Worm (Caenorhabditis elegans) whole organism, late embryonic: ENCODE data around the gene ZC412.10.

ENCODE experiments used
- K02D7.2 ChIP-seq: sonication (generic microtip); optimal IDR thresholded peaks from 2 replicates; lab custom pipeline; 2017; ENCODE audit warnings: mild to moderate bottlenecking, missing genetic modification characterization, missing compliant biosample characterization
- ahr-1 ChIP-seq: sonication (generic microtip); optimal IDR thresholded peaks from 2 replicates; lab custom pipeline; 2016; ENCODE audit warnings: missing genetic modification characterization, missing compliant biosample characterization
- ceh-2 ChIP-seq: sonication (generic microtip); optimal IDR thresholded peaks from 2 replicates; lab custom pipeline; 2016; ENCODE audit warnings: missing genotype, missing genetic modification characterization, missing compliant biosample characterization
- ceh-24 ChIP-seq: sonication (generic microtip); optimal IDR thresholded peaks from 2 replicates; lab custom pipeline; 2016; ENCODE audit warnings: mild to moderate bottlenecking, missing genetic modification characterization, missing compliant biosample characterization
- ceh-30 ChIP-seq: fragments of 150-350 bp; optimal IDR thresholded peaks from 2 replicates; lab custom pipeline; 2014; ENCODE audit warnings: missing biosample characterization, missing genetic modification characterization
- ceh-31 ChIP-seq: sonication (generic microtip); optimal IDR thresholded peaks from 2 replicates; lab custom pipeline; 2016; ENCODE audit warnings: missing genetic modification characterization, missing compliant biosample characterization
- ceh-34 ChIP-seq: sonication (generic microtip); optimal IDR thresholded peaks from 2 replicates; lab custom pipeline; 2016; ENCODE audit warnings: mild to moderate bottlenecking, missing genetic modification characterization, missing compliant biosample characterization
- ceh-48 ChIP-seq: sonication (generic microtip); optimal IDR thresholded peaks from 2 replicates; lab custom pipeline; 2016; ENCODE audit warnings: missing genetic modification characterization, inconsistent platforms, missing compliant biosample characterization
- dmd-4 ChIP-seq: sonication (generic microtip); optimal IDR thresholded peaks from 2 replicates; lab custom pipeline; 2016; ENCODE audit warnings: borderline replicate concordance, missing genetic modification characterization, missing compliant biosample characterization
- elt-2 ChIP-seq: sonication (generic microtip); optimal IDR thresholded peaks from 2 replicates; lab custom pipeline; 2016; ENCODE audit warnings: missing genetic modification reagents, missing genetic modification characterization, missing compliant biosample characterization
- fax-1 ChIP-seq: sonication (generic microtip); optimal IDR thresholded peaks from 2 replicates; lab custom pipeline; 2016; ENCODE audit warnings: missing genotype, missing genetic modification characterization, missing compliant biosample characterization
- fkh-10 ChIP-seq: fragments of 150-350 bp; optimal IDR thresholded peaks from 2 replicates; lab custom pipeline; 2014; ENCODE audit warnings: missing biosample characterization, missing genetic modification reagents, missing genetic modification characterization
- gmeb-2 ChIP-seq: sonication (generic microtip); optimal IDR thresholded peaks from 2 replicates; lab custom pipeline; 2016; ENCODE audit warnings: missing genetic modification characterization, inconsistent platforms, missing compliant biosample characterization
- hlh-13 ChIP-seq: fragments of 200-800 bp; sonication (Bioruptor generic); optimal IDR thresholded peaks from 2 replicates; lab custom pipeline; 2018; ENCODE audit warnings: mild to moderate bottlenecking, missing genetic modification characterization, missing compliant biosample characterization
- hlh-15 ChIP-seq: sonication (generic microtip); optimal IDR thresholded peaks from 2 replicates; lab custom pipeline; 2016; ENCODE audit warnings: missing genetic modification characterization, missing compliant biosample characterization
- hlh-30 ChIP-seq: sonication (generic microtip); optimal IDR thresholded peaks from 2 replicates; lab custom pipeline; 2017; ENCODE audit warnings: antibody characterized with exemption, missing genetic modification characterization, missing compliant biosample characterization; ENCODE audit not compliant: insufficient read depth
- lim-6 ChIP-seq: sonication (generic microtip); optimal IDR thresholded peaks from 2 replicates; lab custom pipeline; 2016; ENCODE audit warnings: missing genetic modification characterization, missing compliant biosample characterization
- nhr-11 ChIP-seq: fragments of 150-350 bp; optimal IDR thresholded peaks from 2 replicates; lab custom pipeline; 2014; ENCODE audit warnings: missing biosample characterization, missing genetic modification characterization
- nhr-232 ChIP-seq: sonication (generic microtip); optimal IDR thresholded peaks from 2 replicates; lab custom pipeline; 2016; ENCODE audit warnings: missing genetic modification characterization, missing compliant biosample characterization
- pag-3 ChIP-seq: sonication (generic microtip); optimal IDR thresholded peaks from 2 replicates; lab custom pipeline; 2016; ENCODE audit warnings: missing compliant biosample characterization, missing genetic modification characterization, borderline replicate concordance
- pha-2 ChIP-seq: sonication (generic microtip); optimal IDR thresholded peaks from 2 replicates; lab custom pipeline; 2017; ENCODE audit warnings: mild to moderate bottlenecking, missing genetic modification characterization, missing compliant biosample characterization
- pha-4 ChIP-seq: fragments of 150-350 bp; optimal IDR thresholded peaks from 2 replicates; lab custom pipeline; 2018; ENCODE audit warnings: missing biosample characterization, missing genetic modification reagents, missing genetic modification characterization
- pqm-1 ChIP-seq: sonication (generic microtip); optimal IDR thresholded peaks from 2 replicates; lab custom pipeline; 2016; ENCODE audit warnings: missing genetic modification characterization, missing compliant biosample characterization
- sdc-2 ChIP-seq: sonication (generic microtip); optimal IDR thresholded peaks from 2 replicates; lab custom pipeline; 2016; ENCODE audit warnings: missing genotype, missing genetic modification characterization, missing compliant biosample characterization
- sox-4 ChIP-seq: sonication (generic microtip); optimal IDR thresholded peaks from 2 replicates; lab custom pipeline; 2017; ENCODE audit warnings: mild to moderate bottlenecking, missing genetic modification characterization, inconsistent platforms, missing compliant biosample characterization
- syd-9 ChIP-seq: sonication (generic microtip); optimal IDR thresholded peaks from 2 replicates; lab custom pipeline; 2016; ENCODE audit warnings: mild to moderate bottlenecking, missing genetic modification characterization, moderate library complexity, missing compliant biosample characterization
- tbx-2 ChIP-seq: sonication (generic microtip); optimal IDR thresholded peaks from 2 replicates; lab custom pipeline; 2016; ENCODE audit warnings: missing genetic modification characterization, missing compliant biosample characterization
- ttx-3 ChIP-seq: sonication (generic microtip); optimal IDR thresholded peaks from 2 replicates; lab custom pipeline; 2016; ENCODE audit warnings: missing genetic modification reagents, missing genetic modification characterization, missing compliant biosample characterization
- unc-3 ChIP-seq, 2 experiments: fragments of 200-800 bp in 1 of 2; sonication (Bioruptor generic) in 1 of 2; sonication (generic microtip) in 1 of 2; conservative IDR thresholded peaks in 1 of 2; optimal IDR thresholded peaks in 1 of 2; 2 replicates each; pipeline versions ENCODE4 v1.3.6 to Lab custom; 2016 to 2022; ENCODE audit warnings: missing compliant biosample characterization in 2 of 2, missing genetic modification characterization in 2 of 2, missing genetic modification reagents in 1 of 2
- unc-42 ChIP-seq: sonication (generic microtip); optimal IDR thresholded peaks from 2 replicates; lab custom pipeline; 2016; ENCODE audit warnings: missing genotype, missing genetic modification characterization, missing compliant biosample characterization
- unc-55 ChIP-seq: sonication (generic microtip); optimal IDR thresholded peaks from 2 replicates; lab custom pipeline; 2017; ENCODE audit warnings: missing biosample characterization, missing genetic modification reagents, missing genetic modification characterization
- zip-5 ChIP-seq: sonication (generic microtip); optimal IDR thresholded peaks from 2 replicates; lab custom pipeline; 2016; ENCODE audit warnings: missing genetic modification characterization, missing compliant biosample characterization
- ztf-16 ChIP-seq: sonication (generic microtip); optimal IDR thresholded peaks from 2 replicates; lab custom pipeline; 2017; ENCODE audit warnings: missing genetic modification characterization, missing compliant biosample characterization

ZC412.10 gene

ce11 chrV:14855626-14856025 is 21.0 kb downstream of the ZC412.10 start (continued):
- TF ChIP-seq syd-9 (tag; lab: Kevin White, UChicago) (no peak), unc-55 (GFP tag; lab: Kevin White, UChicago) (no peak), ztf-16 (tag; lab: Kevin White, UChicago) (peak; percentile 11), ceh-24 (tag; lab: Kevin White, UChicago) (no peak), ttx-3 (tag; lab: Kevin White, UChicago) (no peak), fkh-10 (GFP tag; lab: Kevin White, UChicago) (no peak), pha-4 (no peak), ceh-31 (tag; lab: Kevin White, UChicago) (no peak), nhr-11 (tag; lab: Kevin White, UChicago) (no peak), pag-3 (tag; lab: Kevin White, UChicago) (no peak), K02D7.2 (tag; lab: Kevin White, UChicago) (no peak), sdc-2 (tag; lab: Kevin White, UChicago) (peak; percentile 6), hlh-13 (peak; percentile 46), gmeb-2 (tag; lab: Kevin White, UChicago) (peak; percentile 44), ceh-48 (peak; percentile 35), nhr-232 (tag; lab: Kevin White, UChicago) (peak; percentile 31), zip-5 (no peak), hlh-15 (tag; lab: Kevin White, UChicago) (no peak), fax-1 (tag; lab: Kevin White, UChicago) (peak; percentile 23)
- TF ChIP-seq, all 69 proteins: peak for 26

- TF ChIP-seq unc-42 (tag; lab: Kevin White, UChicago) (peak; percentile 84), ahr-1 (tag; lab: Kevin White, UChicago) (no peak)
- TF ChIP-seq, all 69 proteins: peak for 1
Measured at ce11 chrV:14854261-14854660, 22.4 kb downstream of the ZC412.10 start.

- no peak for TF ChIP-seq unc-55 (GFP tag; lab: Kevin White, UChicago)
- no peak for TF ChIP-seq pha-4
Measured at ce11 chrV:14853739-14854138, 22.9 kb downstream of the ZC412.10 start.

ce11 chrV:14852620-14853019 is 24.0 kb downstream of the ZC412.10 start:
- TF ChIP-seq unc-42 (tag; lab: Kevin White, UChicago), result peak; percentile 6
- no peak for TF ChIP-seq ceh-30 (tag; lab: Kevin White, UChicago)
- no peak for TF ChIP-seq ztf-16 (tag; lab: Kevin White, UChicago)
- no peak for TF ChIP-seq nhr-232 (tag; lab: Kevin White, UChicago)

- TF ChIP-seq hlh-30 (no peak), elt-2 (tag; lab: Kevin White, UChicago) (peak; percentile 15)
- TF ChIP-seq, all 69 proteins: peak for 1
Measured at ce11 chrV:14851972-14852371, 24.7 kb downstream of the ZC412.10 start.

ce11 chrV:14851206-14851605 is 25.4 kb downstream of the ZC412.10 start:
- TF ChIP-seq lim-6 (tag; lab: Kevin White, UChicago) (no peak), ceh-31 (tag; lab: Kevin White, UChicago) (peak; percentile 51), tbx-2 (tag; lab: Kevin White, UChicago) (peak; percentile 39), nhr-232 (tag; lab: Kevin White, UChicago) (no peak), hlh-30 (no peak), pha-2 (tag; lab: Kevin White, UChicago) (no peak), ceh-34 (tag; lab: Kevin White, UChicago) (peak; percentile 44), unc-42 (tag; lab: Kevin White, UChicago) (peak; percentile 60)

ce11 chrV:14850530-14850929 is 26.1 kb downstream of the ZC412.10 start:
- TF ChIP-seq sdc-2 (tag; lab: Kevin White, UChicago), result no peak
- TF ChIP-seq zip-5, result no peak
- no peak for TF ChIP-seq syd-9 (tag; lab: Kevin White, UChicago)
- no peak for TF ChIP-seq pqm-1
- no peak for TF ChIP-seq ceh-2 (tag; lab: Kevin White, UChicago)
- no peak for TF ChIP-seq ceh-34 (tag; lab: Kevin White, UChicago)
- peak; percentile 72 for TF ChIP-seq elt-2 (tag; lab: Kevin White, UChicago)
- TF ChIP-seq unc-3 (GFP tag; conservative IDR thresholded peaks at IDR 0.05; lab: Robert Waterston, UW), result no peak
- no peak for TF ChIP-seq unc-3 (tag; optimal IDR thresholded peaks at IDR 0.05; lab: Kevin White, UChicago)
- TF ChIP-seq ceh-24 (tag; lab: Kevin White, UChicago), result no peak
- peak; percentile 47 for TF ChIP-seq hlh-30
- no peak for TF ChIP-seq dmd-4 (tag; lab: Kevin White, UChicago)
- no peak for TF ChIP-seq K02D7.2 (tag; lab: Kevin White, UChicago)
- no peak for TF ChIP-seq sox-4 (tag; lab: Kevin White, UChicago)
